Fruit fly (Drosophila melanogaster) whole organism, embryonic: ENCODE data around the gene CG7556.

Source experiments
- Bgb ChIP-seq: fragments of 200-800 bp; sonication (Bioruptor generic); IDR thresholded peaks from 2 replicates; pipeline ENCODE4 v1.3.6; 2022; ENCODE audit warnings: missing biosample characterization, missing genetic modification characterization; ENCODE audit not compliant: partially characterized antibody
- CG10267 ChIP-seq: fragments of 200-800 bp; sonication (Bioruptor generic); optimal IDR thresholded peaks from 2 replicates; lab custom pipeline; 2018; ENCODE audit warnings: missing biosample characterization, mild to moderate bottlenecking, missing genetic modification characterization, moderate library complexity
- CG10462 ChIP-seq: fragments of 200-800 bp; sonication (Bioruptor generic); optimal IDR thresholded peaks from 2 replicates; lab custom pipeline; 2016; ENCODE audit warnings: missing biosample characterization, missing genetic modification characterization
- CG10565 ChIP-seq: fragments of 200-800 bp; sonication (Bioruptor generic); optimal IDR thresholded peaks from 3 replicates; lab custom pipeline; 2016; ENCODE audit warnings: missing biosample characterization, mild to moderate bottlenecking, missing genetic modification characterization
- CG11504 ChIP-seq: fragments of 200-800 bp; sonication (Bioruptor generic); optimal IDR thresholded peaks from 3 replicates; lab custom pipeline; 2019; ENCODE audit warnings: missing biosample characterization, mild to moderate bottlenecking, missing genetic modification characterization, moderate library complexity
- CG13287 ChIP-seq: fragments of 200-800 bp; sonication (Bioruptor generic); IDR thresholded peaks from 2 replicates; pipeline ENCODE4 v1.3.6; 2022; ENCODE audit warnings: missing biosample characterization, missing genetic modification characterization; ENCODE audit not compliant: partially characterized antibody
- CG13424 ChIP-seq: fragments of 200-800 bp; sonication (Bioruptor generic); optimal IDR thresholded peaks from 2 replicates; lab custom pipeline; 2019; ENCODE audit warnings: missing biosample characterization, mild to moderate bottlenecking, missing genetic modification characterization, moderate library complexity
- CG13624 ChIP-seq: fragments of 200-800 bp; sonication (Bioruptor generic); optimal IDR thresholded peaks from 2 replicates; lab custom pipeline; 2016; ENCODE audit warnings: missing biosample characterization, missing genetic modification characterization
- CG14860 ChIP-seq: fragments of 200-800 bp; sonication (Bioruptor generic); IDR thresholded peaks from 3 replicates; pipeline ENCODE4 v1.3.6; 2022; ENCODE audit warnings: missing biosample characterization, missing genetic modification characterization; ENCODE audit not compliant: partially characterized antibody
- CG16813 ChIP-seq: fragments of 200-800 bp; sonication (Bioruptor generic); IDR thresholded peaks from 3 replicates; pipeline ENCODE4 v1.3.6; 2022; ENCODE audit warnings: missing biosample characterization, missing genetic modification characterization; ENCODE audit not compliant: partially characterized antibody
- CG17186 ChIP-seq: fragments of 200-800 bp; sonication (Bioruptor generic); optimal IDR thresholded peaks from 3 replicates; lab custom pipeline; 2017; ENCODE audit warnings: missing biosample characterization, missing genetic modification reagents, missing genetic modification characterization
- CG17802 ChIP-seq: fragments of 200-800 bp; sonication (Bioruptor generic); optimal IDR thresholded peaks from 2 replicates; lab custom pipeline; 2018; ENCODE audit warnings: missing biosample characterization, mild to moderate bottlenecking, missing genetic modification characterization, moderate library complexity
- CG33213 ChIP-seq: fragments of 200-800 bp; sonication (Bioruptor generic); optimal IDR thresholded peaks from 3 replicates; lab custom pipeline; 2016; ENCODE audit warnings: missing biosample characterization, missing genetic modification characterization
- CG34422 ChIP-seq: fragments of 200-800 bp; sonication (Bioruptor generic); IDR thresholded peaks from 3 replicates; pipeline ENCODE4 v1.3.6; 2022; ENCODE audit warnings: missing biosample characterization, missing genetic modification characterization
- CG3838 ChIP-seq: fragments of 200-800 bp; sonication (Bioruptor generic); optimal IDR thresholded peaks from 3 replicates; lab custom pipeline; 2016; ENCODE audit warnings: missing biosample characterization, missing genetic modification characterization
- CG6813 ChIP-seq: fragments of 200-800 bp; sonication (Bioruptor generic); optimal IDR thresholded peaks from 2 replicates; lab custom pipeline; 2017; ENCODE audit warnings: missing biosample characterization, missing genetic modification characterization, mild to moderate bottlenecking, moderate library complexity, missing genetic modification reagents
- CG8765 ChIP-seq: fragments of 200-800 bp; sonication (Bioruptor generic); IDR thresholded peaks from 2 replicates; pipeline ENCODE4 v1.3.6; 2022; ENCODE audit warnings: missing biosample characterization, missing genetic modification characterization
- CG8924 ChIP-seq: fragments of 200-800 bp; optimal IDR thresholded peaks from 3 replicates; lab custom pipeline; 2019; ENCODE audit warnings: missing biosample characterization, mild to moderate bottlenecking, missing genetic modification characterization, moderate library complexity
- CoRest ChIP-seq: fragments of 200-800 bp; sonication (Bioruptor generic); optimal IDR thresholded peaks from 3 replicates; lab custom pipeline; 2018; ENCODE audit warnings: missing biosample characterization, mild to moderate bottlenecking, missing genetic modification characterization, moderate library complexity
- GATAe ChIP-seq: fragments of 200-800 bp; sonication (Bioruptor generic); conservative IDR thresholded peaks from 2 replicates; pipeline ENCODE4 v1.3.6; 2022; ENCODE audit warnings: missing biosample characterization, missing genetic modification characterization
- MTF-1 ChIP-seq: fragments of 200-800 bp; sonication (Bioruptor generic); optimal IDR thresholded peaks from 2 replicates; lab custom pipeline; 2018; ENCODE audit warnings: missing biosample characterization, mild to moderate bottlenecking, missing genetic modification characterization, borderline replicate concordance
- Optix ChIP-seq: fragments of 200-800 bp; sonication (Bioruptor generic); IDR thresholded peaks from 3 replicates; pipeline ENCODE4 v1.3.6; 2022; ENCODE audit warnings: missing biosample characterization, missing genetic modification characterization
- PHDP ChIP-seq: fragments of 200-800 bp; sonication (Bioruptor generic); optimal IDR thresholded peaks from 3 replicates; lab custom pipeline; 2018; ENCODE audit warnings: missing biosample characterization, mild to moderate bottlenecking, missing genetic modification characterization, moderate library complexity
- Poxn ChIP-seq: fragments of 200-800 bp; sonication (Bioruptor generic); IDR thresholded peaks from 2 replicates; pipeline ENCODE4 v1.3.6; 2022; ENCODE audit warnings: missing biosample characterization, missing genetic modification characterization
- Rfx ChIP-seq: fragments of 200-800 bp; sonication (Bioruptor generic); IDR thresholded peaks from 2 replicates; pipeline ENCODE4 v1.3.6; 2022; ENCODE audit warnings: missing biosample characterization, missing genetic modification characterization
- aop ChIP-seq: fragments of 200-800 bp; sonication (Bioruptor generic); IDR thresholded peaks from 2 replicates; pipeline ENCODE4 v1.3.6; 2022; ENCODE audit warnings: missing biosample characterization, missing genetic modification characterization
- bigmax ChIP-seq: fragments of 200-800 bp; sonication (Bioruptor generic); optimal IDR thresholded peaks from 2 replicates; lab custom pipeline; 2018; ENCODE audit warnings: missing biosample characterization, mild to moderate bottlenecking, missing genetic modification characterization
- bsh ChIP-seq, 2 experiments: fragments of 200-800 bp; sonication (Bioruptor generic); optimal IDR thresholded peaks; 2 replicates each; lab custom pipeline; 2017 to 2018; ENCODE audit warnings: mild to moderate bottlenecking in 2 of 2, missing biosample characterization in 2 of 2, missing genetic modification characterization in 2 of 2, moderate library complexity in 1 of 2
- dysf ChIP-seq: fragments of 200-800 bp; sonication (Bioruptor generic); IDR thresholded peaks from 3 replicates; pipeline ENCODE4 v1.3.6; 2022; ENCODE audit warnings: missing biosample characterization, missing genetic modification characterization
- ewg ChIP-seq: fragments of 200-800 bp; sonication (Bioruptor generic); optimal IDR thresholded peaks from 3 replicates; lab custom pipeline; 2017; ENCODE audit warnings: mild to moderate bottlenecking, missing biosample characterization, missing genetic modification reagents, missing genetic modification characterization
- gfzf ChIP-seq: fragments of 200-800 bp; sonication (Bioruptor generic); optimal IDR thresholded peaks from 2 replicates; lab custom pipeline; 2016; ENCODE audit warnings: missing biosample characterization, mild to moderate bottlenecking, missing genetic modification characterization, moderate library complexity
- hbn ChIP-seq: fragments of 200-800 bp; sonication (Bioruptor generic); IDR thresholded peaks from 2 replicates; pipeline ENCODE4 v1.3.6; 2022; ENCODE audit warnings: missing biosample characterization, missing genetic modification characterization; ENCODE audit not compliant: partially characterized antibody
- ken ChIP-seq: fragments of 200-800 bp; sonication (Bioruptor generic); IDR thresholded peaks from 3 replicates; pipeline ENCODE4 v1.3.6; 2022; ENCODE audit warnings: missing biosample characterization, missing genetic modification characterization
- lab ChIP-seq: fragments of 200-800 bp; sonication (Bioruptor generic); optimal IDR thresholded peaks from 3 replicates; lab custom pipeline; 2017; ENCODE audit warnings: missing biosample characterization, missing genetic modification characterization, mild to moderate bottlenecking, moderate library complexity, missing genetic modification reagents
- maf-S ChIP-seq: fragments of 200-800 bp; sonication (Bioruptor generic); optimal IDR thresholded peaks from 2 replicates; lab custom pipeline; 2016; ENCODE audit warnings: missing biosample characterization, missing genetic modification characterization
- mld ChIP-seq: fragments of 200-800 bp; sonication (Bioruptor generic); IDR thresholded peaks from 3 replicates; pipeline ENCODE4 v1.3.6; 2022; ENCODE audit warnings: missing biosample characterization, missing genetic modification characterization; ENCODE audit not compliant: partially characterized antibody
- nmo ChIP-seq: fragments of 200-800 bp; sonication (Bioruptor generic); optimal IDR thresholded peaks from 2 replicates; lab custom pipeline; 2018; ENCODE audit warnings: missing biosample characterization, mild to moderate bottlenecking, missing genetic modification characterization, moderate library complexity
- nom ChIP-seq: fragments of 200-800 bp; sonication (Bioruptor generic); optimal IDR thresholded peaks from 2 replicates; lab custom pipeline; 2017; ENCODE audit warnings: missing biosample characterization, missing genetic modification characterization, mild to moderate bottlenecking, moderate library complexity, missing genetic modification reagents
- org-1 ChIP-seq: fragments of 200-800 bp; sonication (Bioruptor generic); optimal IDR thresholded peaks from 2 replicates; lab custom pipeline; 2017; ENCODE audit warnings: missing biosample characterization, missing genetic modification characterization
- row ChIP-seq: fragments of 200-800 bp; sonication (Bioruptor generic); IDR thresholded peaks from 3 replicates; pipeline ENCODE4 v1.3.6; 2022; ENCODE audit warnings: missing biosample characterization, missing genetic modification characterization
- stwl ChIP-seq: fragments of 200-800 bp; sonication (Bioruptor generic); optimal IDR thresholded peaks from 3 replicates; lab custom pipeline; 2018; ENCODE audit warnings: missing biosample characterization, mild to moderate bottlenecking, missing genetic modification characterization, moderate library complexity
- tap ChIP-seq: fragments of 200-800 bp; optimal IDR thresholded peaks from 3 replicates; lab custom pipeline; 2019; ENCODE audit warnings: missing biosample characterization, mild to moderate bottlenecking, missing genetic modification characterization, moderate library complexity
- tna ChIP-seq: fragments of 200-800 bp; sonication (Bioruptor generic); IDR thresholded peaks from 2 replicates; pipeline ENCODE4 v1.3.6; 2022; ENCODE audit warnings: missing biosample characterization, missing genetic modification characterization; ENCODE audit not compliant: partially characterized antibody
- unc-4 ChIP-seq: fragments of 200-800 bp; sonication (Bioruptor generic); IDR thresholded peaks from 2 replicates; pipeline ENCODE4 v1.3.6; 2022; ENCODE audit warnings: missing biosample characterization, missing genetic modification characterization; ENCODE audit not compliant: partially characterized antibody
- vnd ChIP-seq: fragments of 200-800 bp; sonication (Bioruptor generic); IDR thresholded peaks from 3 replicates; pipeline ENCODE4 v1.3.6; 2022; ENCODE audit warnings: missing biosample characterization, missing genetic modification characterization; ENCODE audit not compliant: partially characterized antibody
- vvl ChIP-seq: fragments of 200-800 bp; sonication (Bioruptor generic); IDR thresholded peaks from 2 replicates; pipeline ENCODE4 v1.3.6; 2022; ENCODE audit warnings: missing biosample characterization, missing genetic modification characterization
- wdn ChIP-seq: fragments of 200-800 bp; sonication (Bioruptor generic); IDR thresholded peaks from 2 replicates; pipeline ENCODE4 v1.3.6; 2022; ENCODE audit warnings: missing biosample characterization, missing genetic modification characterization
- zen2 ChIP-seq: fragments of 200-800 bp; sonication (Bioruptor generic); IDR thresholded peaks from 3 replicates; pipeline ENCODE4 v1.3.6; 2022; ENCODE audit warnings: missing biosample characterization, missing genetic modification characterization; ENCODE audit not compliant: partially characterized antibody
- zfh2 ChIP-seq: fragments of 200-800 bp; sonication (Bioruptor generic); optimal IDR thresholded peaks from 2 replicates; lab custom pipeline; 2016; ENCODE audit warnings: missing biosample characterization, missing genetic modification characterization

CG7556 gene

DNA sequence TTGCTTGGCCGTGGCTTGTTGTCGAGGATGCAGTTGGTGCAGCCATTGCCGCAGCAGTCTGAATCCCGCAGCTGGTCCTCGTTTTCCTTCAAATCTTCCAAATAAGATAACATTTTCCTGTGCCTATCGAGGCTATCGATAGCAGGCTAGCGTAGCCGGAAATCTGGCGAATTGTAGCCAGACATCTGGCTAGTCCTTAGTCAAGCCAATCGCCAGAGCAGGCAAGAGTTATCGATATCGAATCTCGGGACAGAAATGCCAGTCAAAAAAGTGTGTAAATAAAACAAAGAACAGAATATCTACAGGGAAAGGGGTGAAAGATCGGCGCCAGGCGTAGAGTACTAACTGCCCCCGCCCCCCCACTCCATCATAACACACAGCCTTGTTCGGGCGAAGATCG is 13.7 kb upstream of the CG7556 start, which contains the start of the genes CG7914 and CG14194 (continued):
- TF ChIP-seq CG13287 (GFP tag; lab: Robert Waterston, UW) (peak; percentile 81), bsh (GFP tag; optimal IDR thresholded peaks at IDR 0.05; lab: Kevin White, UChicago) (no peak), CG34422 (peak; percentile 16; the same call in 1 of the 3 replicates), zen2 (GFP tag; lab: Robert Waterston, UW) (peak; percentile 75), nom (GFP tag; lab: Kevin White, UChicago) (peak; percentile 3), Bgb (GFP tag; lab: Robert Waterston, UW) (peak; percentile 87), aop (GFP tag; lab: Robert Waterston, UW) (no peak), stwl (tag; lab: Kevin White, UChicago) (peak; percentile 56), PHDP (tag; lab: Kevin White, UChicago) (no peak), CG17802 (tag; lab: Kevin White, UChicago) (peak; percentile 10), CG13424 (tag; lab: Kevin White, UChicago) (no peak), nmo (GFP tag; lab: Kevin White, UChicago) (peak; percentile 8), ken (GFP tag; lab: Robert Waterston, UW) (no peak), Optix (GFP tag; lab: Robert Waterston, UW) (no peak), CG33213 (GFP tag; lab: Kevin White, UChicago) (no peak), CG11504 (tag; lab: Kevin White, UChicago) (no peak), CG16813 (GFP tag; lab: Robert Waterston, UW) (peak; percentile 82), Rfx (GFP tag; lab: Robert Waterston, UW) (peak; percentile 48), CG13624 (GFP tag; lab: Kevin White, UChicago) (no peak), lab (GFP tag; lab: Kevin White, UChicago) (no peak), ewg (GFP tag; lab: Kevin White, UChicago) (no peak), CG17186 (peak; percentile 47), vvl (GFP tag; lab: Robert Waterston, UW) (no peak), zfh2 (no peak), vnd (GFP tag; lab: Robert Waterston, UW) (peak; percentile 80), CG8924 (tag; lab: Kevin White, UChicago) (peak; percentile 1), mld (GFP tag; lab: Robert Waterston, UW) (peak; percentile 80), tna (GFP tag; lab: Robert Waterston, UW) (peak; percentile 94), dysf (GFP tag; lab: Robert Waterston, UW) (0 out of 3 replicates have a peak, but pooled peaks have one; percentile 27), maf-S (GFP tag; lab: Kevin White, UChicago) (no peak), CG14860 (GFP tag; lab: Robert Waterston, UW) (peak; percentile 86), unc-4 (peak; percentile 70), row (GFP tag; lab: Robert Waterston, UW) (peak; percentile 62), bigmax (GFP tag; lab: Kevin White, UChicago) (no peak), CG3838 (GFP tag; lab: Kevin White, UChicago) (no peak), Poxn (GFP tag; lab: Robert Waterston, UW) (no peak), GATAe (GFP tag; lab: Robert Waterston, UW) (no peak), gfzf (GFP tag; lab: Kevin White, UChicago) (peak; percentile 24), org-1 (GFP tag; lab: Kevin White, UChicago) (no peak), wdn (no peak), CG8765 (GFP tag; lab: Robert Waterston, UW) (no peak), CoRest (tag; lab: Kevin White, UChicago) (peak; percentile 14), CG10267 (tag; lab: Kevin White, UChicago) (peak; percentile 3), CG6813 (GFP tag; lab: Kevin White, UChicago) (no peak), tap (no peak), CG10462 (no peak), CG10565 (GFP tag; lab: Kevin White, UChicago) (no peak), MTF-1 (no peak), hbn (GFP tag; lab: Robert Waterston, UW) (peak; percentile 69; the same call in 1 of the 2 replicates)
